Fruit fly (Drosophila melanogaster): ENCODE results near the gene Dph5.

The Dph5 gene

DNA sequence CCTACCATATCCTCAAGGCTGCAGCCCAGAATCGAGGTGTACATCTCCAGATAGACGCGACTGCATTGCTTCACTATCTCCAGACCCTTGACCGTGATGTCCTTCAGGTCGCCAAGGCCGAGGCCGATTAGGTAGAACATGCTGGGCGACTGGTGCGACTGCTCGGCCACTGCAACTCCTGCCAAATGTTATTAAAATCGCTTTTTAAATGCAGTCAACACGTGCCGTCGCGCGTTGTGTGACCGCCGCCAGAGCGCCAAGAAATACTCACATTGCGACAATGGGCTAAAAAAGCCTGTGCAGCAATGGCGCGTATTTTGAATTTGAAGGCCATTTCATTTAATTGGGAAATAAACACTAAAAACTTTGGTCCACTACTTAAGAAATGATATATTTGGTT lies at the start of gene Dph5:
TSS of gene Dph5 (minus strand) at position 245 of the 400 bp plus-strand sequence.
- TF ChIP-seq CG8478 (optimal IDR thresholded peaks at IDR 0.05) (no peak), EcR (GFP tag; optimal IDR thresholded peaks at IDR 0.05) (no peak), psq (optimal IDR thresholded peaks at IDR 0.05) (no peak), pan (optimal IDR thresholded peaks at IDR 0.05) (no peak), usp (GFP tag; optimal IDR thresholded peaks at IDR 0.05) (no peak), Dll (optimal IDR thresholded peaks at IDR 0.05) (no peak)

DNA sequence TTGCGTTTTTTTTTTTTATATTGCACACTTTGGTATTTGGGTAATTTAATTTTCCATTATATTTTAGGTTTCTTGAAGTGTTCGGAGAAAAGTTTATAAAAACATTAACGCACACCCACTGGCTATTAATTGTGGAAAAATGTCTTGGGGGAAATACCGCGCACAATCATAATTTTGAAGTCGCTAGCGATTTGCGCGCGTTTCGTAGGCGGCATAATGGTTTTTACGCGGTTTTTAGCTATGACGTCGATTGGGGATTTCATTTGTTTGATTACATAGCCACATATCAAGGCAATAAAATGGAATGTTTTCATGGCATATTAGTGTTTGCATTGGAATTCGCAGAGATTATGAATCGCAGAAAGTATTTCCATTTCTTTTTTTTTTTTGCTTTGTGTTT lies 49.2 kb upstream of the Dph5 start:
- TF ChIP-seq pan (optimal IDR thresholded peaks at IDR 0.05) (no peak), usp (GFP tag; optimal IDR thresholded peaks at IDR 0.05) (no peak), Dll (optimal IDR thresholded peaks at IDR 0.05) (no peak), EcR (GFP tag; optimal IDR thresholded peaks at IDR 0.05) (no peak), psq (optimal IDR thresholded peaks at IDR 0.05) (no peak), CG8478 (optimal IDR thresholded peaks at IDR 0.05) (no peak)

DNA sequence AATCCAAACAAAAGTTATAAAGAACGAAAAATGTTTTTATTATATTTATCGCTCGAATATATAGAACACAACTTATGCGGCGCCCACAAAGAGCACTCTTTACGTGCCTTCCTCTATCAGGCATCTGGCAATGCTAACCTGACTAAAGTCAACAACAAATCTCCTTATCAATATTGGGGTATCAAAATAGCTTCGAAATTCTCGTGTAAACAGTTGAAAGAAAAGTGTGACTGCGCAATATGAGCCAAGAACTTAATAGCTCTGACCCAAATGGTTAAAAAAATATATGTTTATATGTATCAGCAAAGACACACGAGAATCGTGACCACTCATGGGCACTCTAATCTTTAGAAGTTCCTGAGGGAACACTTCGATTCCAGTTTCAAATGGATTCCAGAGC lies 48.1 kb upstream of the Dph5 start:
- TF ChIP-seq pan (optimal IDR thresholded peaks at IDR 0.05) (no peak), psq (optimal IDR thresholded peaks at IDR 0.05) (no peak), Dll (optimal IDR thresholded peaks at IDR 0.05) (no peak), EcR (GFP tag; optimal IDR thresholded peaks at IDR 0.05) (no peak), usp (GFP tag; optimal IDR thresholded peaks at IDR 0.05) (no peak), CG8478 (optimal IDR thresholded peaks at IDR 0.05) (no peak)

DNA sequence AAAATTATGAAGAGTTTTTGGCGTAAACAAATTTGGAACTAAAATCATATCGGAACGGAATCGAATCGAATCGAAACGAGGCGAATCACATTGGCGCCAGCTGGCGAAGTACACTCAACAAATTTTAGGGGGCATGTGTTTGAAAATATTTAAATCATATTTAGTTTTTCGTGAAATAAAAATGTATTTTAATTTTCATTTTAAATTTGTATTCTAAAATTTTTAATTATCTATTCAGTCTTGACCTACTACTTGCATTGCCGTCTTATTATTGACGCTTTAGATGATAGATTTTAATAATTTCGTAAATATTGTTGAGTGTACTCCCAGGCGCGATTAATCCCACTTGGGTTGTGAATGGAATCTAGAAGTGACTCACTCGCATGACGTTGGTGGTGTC lies 46.1 kb upstream of the Dph5 start:
- TF ChIP-seq pan (optimal IDR thresholded peaks at IDR 0.05) (no peak), usp (GFP tag; optimal IDR thresholded peaks at IDR 0.05) (no peak), psq (optimal IDR thresholded peaks at IDR 0.05) (no peak), EcR (GFP tag; optimal IDR thresholded peaks at IDR 0.05) (no peak), CG8478 (optimal IDR thresholded peaks at IDR 0.05) (no peak), Dll (optimal IDR thresholded peaks at IDR 0.05) (no peak)

DNA sequence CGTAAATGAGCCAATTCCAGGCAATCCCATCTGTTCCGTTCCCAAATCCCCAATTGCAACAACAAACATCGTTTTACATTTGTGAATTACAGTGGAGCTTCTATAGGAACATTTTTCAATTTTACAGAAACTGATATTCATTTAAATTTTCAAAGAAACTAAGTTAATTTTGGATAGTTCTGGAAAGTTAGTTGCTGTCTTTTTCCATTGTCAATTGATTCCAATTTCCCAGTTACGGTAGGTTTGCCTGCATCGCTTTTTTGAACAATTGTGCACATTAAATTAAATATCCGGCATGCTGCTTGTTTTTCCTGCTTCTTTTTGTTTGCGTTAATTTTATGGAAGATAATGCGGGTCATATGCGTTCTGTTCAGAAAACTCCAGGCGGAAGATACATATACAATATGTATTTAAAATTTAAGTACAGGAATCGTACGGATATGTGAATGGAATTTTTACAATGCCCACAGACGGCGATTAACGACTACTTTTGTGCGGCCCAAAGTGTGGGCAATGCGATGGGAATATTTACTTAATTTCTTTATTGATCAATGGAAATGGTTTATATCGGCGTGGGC lies 45.0 kb upstream of the Dph5 start:
- TF ChIP-seq psq (optimal IDR thresholded peaks at IDR 0.05): no peak
- TF ChIP-seq EcR (GFP tag; optimal IDR thresholded peaks at IDR 0.05): no peak
- no peak for TF ChIP-seq usp (GFP tag; optimal IDR thresholded peaks at IDR 0.05)
- TF ChIP-seq pan (optimal IDR thresholded peaks at IDR 0.05): no peak
- no peak for TF ChIP-seq CG8478 (optimal IDR thresholded peaks at IDR 0.05)
- TF ChIP-seq Dll (optimal IDR thresholded peaks at IDR 0.05): no peak

DNA sequence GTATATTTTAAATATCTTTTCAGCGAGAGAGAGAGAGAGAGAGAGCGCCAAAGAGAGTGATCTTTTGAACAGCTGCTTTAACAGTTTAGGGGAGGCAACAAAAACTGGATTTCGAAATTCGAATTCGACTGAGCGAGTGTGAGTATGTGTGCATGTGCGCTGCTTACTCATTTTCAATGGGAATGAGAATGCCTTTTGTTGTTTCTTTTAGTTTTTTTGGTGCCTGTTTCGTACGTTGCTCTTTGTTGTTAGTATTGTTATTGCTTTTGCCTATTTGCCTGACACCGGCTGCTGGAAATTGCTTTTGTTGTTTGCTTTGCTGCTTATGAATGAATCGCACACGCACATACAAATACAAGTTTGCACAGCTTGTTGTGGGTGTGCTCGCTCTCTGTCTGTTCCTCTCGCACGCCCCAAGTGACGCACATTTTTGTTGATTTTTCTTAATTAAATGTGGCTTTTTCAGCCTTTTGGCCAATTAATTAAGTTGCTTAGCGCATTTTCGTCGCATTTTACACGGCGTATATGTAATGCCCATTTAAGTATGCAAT lies 43.9 kb upstream of the Dph5 start:
- no peak for TF ChIP-seq usp (GFP tag; optimal IDR thresholded peaks at IDR 0.05)
- peak in 1 of 2 experiments; percentile 80 for TF ChIP-seq EcR (GFP tag; optimal IDR thresholded peaks at IDR 0.05)

DNA sequence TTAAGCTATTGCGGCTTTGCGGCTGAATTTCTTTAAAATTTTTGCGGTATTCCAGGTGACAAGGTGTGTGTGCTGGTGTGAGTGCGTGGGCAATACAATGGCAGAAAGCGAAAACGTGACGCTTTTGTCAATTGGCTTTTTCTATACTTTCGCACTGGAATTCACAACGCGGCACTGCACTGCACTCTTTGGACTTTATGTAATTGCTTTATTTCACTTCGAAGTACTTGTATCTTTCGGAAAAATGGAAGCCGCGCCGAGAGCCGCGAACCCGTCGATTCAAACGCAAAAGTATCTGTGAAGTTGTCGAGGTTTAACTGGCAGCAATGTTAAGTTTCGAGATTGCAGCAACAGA lies 43.3 kb upstream of the Dph5 start:
- TF ChIP-seq EcR (GFP tag; optimal IDR thresholded peaks at IDR 0.05): no peak
- TF ChIP-seq pan (optimal IDR thresholded peaks at IDR 0.05): no peak
- TF ChIP-seq Dll (optimal IDR thresholded peaks at IDR 0.05): no peak
- TF ChIP-seq psq (optimal IDR thresholded peaks at IDR 0.05): no peak
- no peak for TF ChIP-seq CG8478 (optimal IDR thresholded peaks at IDR 0.05)
- TF ChIP-seq usp (GFP tag; optimal IDR thresholded peaks at IDR 0.05): no peak

DNA sequence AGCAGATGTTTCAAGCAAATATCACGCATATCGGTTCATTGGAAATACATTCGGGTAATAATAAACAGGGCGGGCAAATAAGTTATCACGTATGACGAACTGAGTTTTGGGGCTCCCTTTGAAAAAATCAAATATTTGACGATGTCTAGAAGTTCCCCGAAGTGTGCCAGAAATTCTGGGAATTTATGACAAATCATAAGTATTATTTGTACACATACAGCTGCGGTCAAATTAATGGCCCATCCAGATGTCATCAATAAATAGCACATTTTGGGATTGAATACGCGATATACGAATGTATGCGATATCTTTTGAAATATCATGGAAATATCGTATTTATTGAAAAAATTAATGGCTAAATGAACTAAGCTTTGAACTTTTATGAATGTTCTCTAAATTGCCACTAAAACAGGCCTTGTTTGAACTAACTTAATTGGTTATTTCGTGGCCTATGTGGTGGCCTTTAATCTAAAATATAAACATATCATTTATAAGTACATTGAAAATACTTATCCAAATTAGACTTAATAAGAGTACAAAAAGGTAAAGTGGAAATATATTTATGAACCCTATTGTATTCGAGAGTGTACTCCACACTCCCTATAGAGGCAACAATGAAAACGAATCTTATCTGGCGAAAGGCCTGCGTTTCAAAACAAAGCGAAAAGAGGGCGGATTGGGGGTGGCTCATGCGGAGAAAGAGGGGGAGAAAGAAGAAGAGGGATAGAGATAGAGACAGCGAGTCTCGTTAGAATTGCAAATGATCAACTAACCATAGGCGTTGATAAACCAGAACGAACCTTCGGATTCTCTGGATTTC lies 42.7 kb upstream of the Dph5 start:
- TF ChIP-seq psq (optimal IDR thresholded peaks at IDR 0.05) (no peak), CG8478 (optimal IDR thresholded peaks at IDR 0.05) (no peak), EcR (GFP tag; optimal IDR thresholded peaks at IDR 0.05) (no peak), usp (GFP tag; optimal IDR thresholded peaks at IDR 0.05) (no peak), Dll (optimal IDR thresholded peaks at IDR 0.05) (no peak), pan (optimal IDR thresholded peaks at IDR 0.05) (no peak)

DNA sequence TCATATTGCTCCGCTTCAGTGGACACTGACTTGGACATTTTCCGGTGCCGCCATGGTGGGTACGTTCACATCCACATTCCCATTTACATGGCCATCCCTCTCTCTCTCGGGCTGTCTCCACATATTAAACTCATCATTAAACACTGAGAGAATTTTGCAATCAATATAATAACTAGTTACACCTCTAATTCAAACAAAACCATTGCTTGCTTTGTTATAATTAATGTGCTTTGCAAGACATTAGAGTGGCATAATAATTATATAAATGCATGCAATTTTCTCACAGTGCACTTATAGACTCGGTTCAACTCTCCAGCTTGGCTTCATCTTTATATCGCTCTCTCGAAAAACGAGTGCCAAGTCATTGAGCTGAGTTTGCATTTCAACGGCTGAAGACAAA lies 41.7 kb upstream of the Dph5 start:
- no peak for TF ChIP-seq psq (optimal IDR thresholded peaks at IDR 0.05)
- no peak for TF ChIP-seq CG8478 (optimal IDR thresholded peaks at IDR 0.05)
- TF ChIP-seq pan (optimal IDR thresholded peaks at IDR 0.05): no peak
- TF ChIP-seq usp (GFP tag; optimal IDR thresholded peaks at IDR 0.05): no peak
- TF ChIP-seq Dll (optimal IDR thresholded peaks at IDR 0.05): no peak
- no peak for TF ChIP-seq EcR (GFP tag; optimal IDR thresholded peaks at IDR 0.05)

DNA sequence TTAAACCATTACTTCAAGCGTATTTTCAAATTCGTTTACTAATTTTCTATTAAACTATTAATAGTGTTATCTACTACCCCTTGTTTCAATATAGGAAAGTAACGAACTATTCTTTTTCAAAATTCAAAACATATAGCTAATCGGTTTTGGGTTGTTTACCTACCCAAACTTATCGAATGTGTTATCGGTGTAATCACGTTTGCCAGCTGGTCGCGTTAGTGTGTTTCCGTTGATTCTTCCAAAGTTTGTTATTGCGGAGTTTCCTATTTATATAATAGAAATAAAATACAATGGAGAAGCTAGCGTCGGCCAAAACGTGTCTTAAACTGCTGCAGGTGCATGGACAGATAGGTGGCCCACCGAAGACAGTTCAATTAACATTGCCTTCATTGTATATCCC lies 35.3 kb upstream of the Dph5 start, which contains the start of gene mRpL45:
TSS of gene mRpL45 (plus strand) at position 213 of the 400 bp plus-strand sequence.
- TF ChIP-seq pan (optimal IDR thresholded peaks at IDR 0.05) (no peak), CG8478 (optimal IDR thresholded peaks at IDR 0.05) (no peak), psq (optimal IDR thresholded peaks at IDR 0.05) (no peak), EcR (GFP tag; optimal IDR thresholded peaks at IDR 0.05) (no peak), Dll (optimal IDR thresholded peaks at IDR 0.05) (no peak), usp (GFP tag; optimal IDR thresholded peaks at IDR 0.05) (no peak)

DNA sequence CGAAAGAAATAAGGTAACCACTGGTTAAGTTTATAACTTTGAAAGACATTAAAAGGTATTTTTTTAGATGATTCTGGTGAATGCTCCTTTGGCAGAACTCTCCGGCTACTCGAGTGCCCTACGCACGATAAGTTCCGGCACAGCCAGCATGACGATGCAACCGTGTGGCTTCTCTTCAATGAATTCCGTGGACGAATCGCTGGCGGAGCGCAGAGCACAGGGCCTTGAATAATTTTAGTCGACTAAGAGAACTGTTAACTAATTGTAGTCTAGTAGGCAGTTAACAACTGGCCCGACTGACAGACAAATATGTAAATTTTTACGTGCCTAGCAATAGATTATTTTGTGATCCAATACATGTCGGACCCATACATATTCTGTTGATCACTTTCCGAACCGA lies 33.2 kb upstream of the Dph5 start, which contains the start of gene CG31161:
TSS of gene CG31161 (plus strand) at position 301 of the 400 bp plus-strand sequence.
- TF ChIP-seq CG8478 (optimal IDR thresholded peaks at IDR 0.05): no peak
- TF ChIP-seq usp (GFP tag; optimal IDR thresholded peaks at IDR 0.05): no peak
- TF ChIP-seq pan (optimal IDR thresholded peaks at IDR 0.05): no peak
- TF ChIP-seq Dll (optimal IDR thresholded peaks at IDR 0.05): no peak
- no peak for TF ChIP-seq psq (optimal IDR thresholded peaks at IDR 0.05)
- no peak for TF ChIP-seq EcR (GFP tag; optimal IDR thresholded peaks at IDR 0.05)

DNA sequence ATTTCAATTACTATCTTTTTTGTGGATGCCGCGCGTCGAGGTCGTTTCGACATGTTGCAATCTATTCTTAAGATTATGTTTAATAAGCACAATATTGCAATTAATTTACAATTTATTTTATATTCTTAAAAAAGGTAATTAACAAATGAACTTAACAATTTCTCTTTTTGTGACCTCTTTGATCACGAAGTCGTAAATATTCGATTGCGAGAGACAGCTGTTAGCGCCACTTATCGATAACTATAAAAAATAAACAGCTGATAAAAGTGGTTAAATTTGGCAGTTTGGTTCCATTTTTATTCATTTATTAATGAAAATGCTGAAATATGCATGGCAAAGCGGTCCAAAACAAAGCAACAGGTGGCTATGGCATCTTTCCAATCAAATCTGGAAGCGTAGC lies 30.4 kb upstream of the Dph5 start, which contains the start of the genes CG31156 and mRRF2:
TSS of gene CG31156 (minus strand) at position 209 of the 400 bp plus-strand sequence.
TSS of gene mRRF2 (plus strand) at position 239 of the 400 bp plus-strand sequence.
- TF ChIP-seq usp (GFP tag; optimal IDR thresholded peaks at IDR 0.05): no peak
- TF ChIP-seq EcR (GFP tag; optimal IDR thresholded peaks at IDR 0.05): no peak
- TF ChIP-seq CG8478 (optimal IDR thresholded peaks at IDR 0.05): no peak
- no peak for TF ChIP-seq Dll (optimal IDR thresholded peaks at IDR 0.05)
- no peak for TF ChIP-seq pan (optimal IDR thresholded peaks at IDR 0.05)
- TF ChIP-seq psq (optimal IDR thresholded peaks at IDR 0.05): no peak

Data from whole organism.